Worm (Caenorhabditis elegans): Measurements from ENCODE around the gene T07A5.7.
"Not testable (repeated sequence)": the region's sequence is repeated elsewhere in the genome, so short reads cannot be mapped to it uniquely, and the experiment has no call there.

DNA sequence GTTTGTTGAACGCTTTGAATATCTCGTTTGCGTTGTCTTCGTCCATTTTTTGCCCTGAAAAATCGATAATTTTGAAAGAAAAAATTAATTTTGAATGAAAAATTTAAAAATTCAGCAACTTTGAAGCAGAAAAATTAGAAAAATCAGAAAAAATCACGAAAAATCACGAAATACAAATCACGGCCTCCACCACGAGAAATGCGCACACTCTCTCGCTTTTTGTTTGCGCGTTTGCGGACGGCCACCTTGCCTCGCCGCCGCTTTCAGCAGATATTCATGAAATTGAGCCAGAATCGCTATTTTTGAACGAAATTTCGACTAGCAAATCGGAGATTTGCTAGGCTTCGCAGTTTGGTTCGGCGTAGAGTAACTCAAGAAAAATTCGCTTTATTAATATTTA is 44.1 kb downstream of the T07A5.7 start, which contains the start of gene inpp-4B:
- TF ChIP-seq flt-1 (GFP tag; IDR thresholded peaks at IDR 0.05); tab-1 (GFP tag; IDR thresholded peaks at IDR 0.05); ref-1 (GFP tag; conservative IDR thresholded peaks at IDR 0.05); ztf-23 (GFP tag; IDR thresholded peaks at IDR 0.05); klf-2 (GFP tag; conservative IDR thresholded peaks at IDR 0.05); med-1 (GFP tag; optimal IDR thresholded peaks at IDR 0.05; ENCODE audit: insufficient read depth); cog-1 (tag; optimal IDR thresholded peaks at IDR 0.05): not testable (repeated sequence)
- TF ChIP-seq T22C8.4 (GFP tag; IDR thresholded peaks at IDR 0.05), result 0 out of 2 replicates have a peak, but pooled peaks have one; percentile 11

All from whole organism, midembryonic.